Worm (Caenorhabditis elegans): Measurements from ENCODE around the gene lon-1.

The lon-1 gene

DNA sequence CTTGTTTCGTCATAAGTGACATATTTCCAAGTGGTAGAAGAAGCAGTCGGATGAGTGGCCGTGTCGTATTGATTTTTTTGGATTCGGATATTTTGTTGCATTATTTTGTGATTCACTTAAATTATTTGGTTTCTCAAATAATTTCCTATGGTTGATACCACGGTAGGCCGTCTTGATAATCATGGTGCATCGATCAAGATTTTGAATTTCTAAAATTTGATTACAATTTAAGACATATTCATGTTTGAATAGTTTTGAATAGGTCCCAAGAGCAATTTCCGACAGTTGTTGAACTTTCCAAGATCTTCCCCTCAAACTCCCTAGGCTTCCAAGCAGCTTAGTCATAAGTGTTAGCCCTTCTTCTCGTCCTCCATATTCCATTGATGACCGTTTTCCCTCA lies 47.7 kb downstream of the lon-1 start, which contains the start of gene D1044.4:
Gene D1044.4 (minus strand): TSS at position 101 of the 400 bp plus-strand sequence.
- TF ChIP-seq Y75B8A.6 (GFP tag; IDR thresholded peaks at IDR 0.05) (no peak), fkh-10 (GFP tag; optimal IDR thresholded peaks at IDR 0.05) (no peak), F49E8.2 (tag; optimal IDR thresholded peaks at IDR 0.05; ENCODE audit: borderline replicate concordance) (no peak), mxl-2 (GFP tag; conservative IDR thresholded peaks at IDR 0.05) (no peak), dpl-1 (GFP tag; optimal IDR thresholded peaks at IDR 0.05) (no peak), pha-4 (GFP tag; IDR thresholded peaks at IDR 0.05) (no peak), pha-4 (tag; optimal IDR thresholded peaks at IDR 0.05) (no peak), rbr-2 (tag; optimal IDR thresholded peaks at IDR 0.05) (no peak), vab-7 (GFP tag; IDR thresholded peaks at IDR 0.05) (no peak)

- TF ChIP-seq madf-9 (GFP tag; conservative IDR thresholded peaks at IDR 0.05), result no peak
- TF ChIP-seq lin-15B (tag; optimal IDR thresholded peaks at IDR 0.05), result no peak
- no peak for TF ChIP-seq aha-1 (tag)
- TF ChIP-seq T26A8.4 (GFP tag; IDR thresholded peaks at IDR 0.05), result no peak
- no peak for TF ChIP-seq mxl-3 (GFP tag; optimal IDR thresholded peaks at IDR 0.05)
- no peak for TF ChIP-seq nhr-28 (tag; optimal IDR thresholded peaks at IDR 0.05)
- TF ChIP-seq dve-1 (tag; optimal IDR thresholded peaks at IDR 0.05; ENCODE audit: insufficient read depth), result no peak
- TF ChIP-seq cey-2 (tag; optimal IDR thresholded peaks at IDR 0.05; ENCODE audit: borderline replicate concordance, insufficient read depth), result no peak
- TF ChIP-seq dmd-9 (GFP tag; IDR thresholded peaks at IDR 0.05), result no peak
- no peak for TF ChIP-seq Y5F2A.4 (GFP tag; optimal IDR thresholded peaks at IDR 0.05)
- no peak for TF ChIP-seq ceh-32 (tag; optimal IDR thresholded peaks at IDR 0.05; ENCODE audit: poor library complexity)
- TF ChIP-seq hlh-11 (tag; optimal IDR thresholded peaks at IDR 0.05), result no peak
- no peak for TF ChIP-seq nhr-42 (GFP tag; IDR thresholded peaks at IDR 0.05)
- no peak for TF ChIP-seq madf-5 (GFP tag; IDR thresholded peaks at IDR 0.05)
These were observed 51.7 kb downstream of the lon-1 start, which contains the start of gene dex-1 for ce11 chrIII:5525973-5526372. Gene dex-1, plus strand, starts transcription at chrIII:5526104.

Measured in whole organism, L4 larva.